Worm (Caenorhabditis elegans) whole organism, L4 larva: ENCODE measurements around the gene H20E11.1.

Experiments
- F10B5.3 ChIP-seq: sonication (generic microtip); optimal IDR thresholded peaks from 2 replicates; lab custom pipeline; 2016; ENCODE audit warnings: mild to moderate bottlenecking, missing genetic modification characterization, missing compliant biosample characterization
- F26F4.8 ChIP-seq: fragments of 200-800 bp; sonication (Bioruptor generic); conservative IDR thresholded peaks from 2 replicates; pipeline ENCODE4 v1.3.6; 2022; ENCODE audit warnings: missing genetic modification characterization, missing compliant biosample characterization
- Y5F2A.4 ChIP-seq: fragments of 200-800 bp; sonication (Bioruptor generic); optimal IDR thresholded peaks from 2 replicates; lab custom pipeline; 2018; ENCODE audit warnings: mild to moderate bottlenecking, missing genetic modification characterization, missing compliant biosample characterization
- aha-1 ChIP-seq: fragments of 150-350 bp; peaks from one replicate; lab custom pipeline; 2014; ENCODE audit warnings: missing biosample characterization, missing genetic modification characterization
- ceh-20 ChIP-seq: fragments of 200-800 bp; sonication (Bioruptor generic); IDR thresholded peaks from 2 replicates; pipeline ENCODE4 v1.3.6; 2022; ENCODE audit warnings: missing genetic modification reagents, missing genetic modification characterization, missing compliant biosample characterization
- ceh-28 ChIP-seq: fragments of 150-350 bp; optimal IDR thresholded peaks from 2 replicates; lab custom pipeline; 2014; ENCODE audit warnings: missing biosample characterization, missing genetic modification reagents, missing genetic modification characterization
- ceh-62 ChIP-seq: sonication (generic microtip); optimal IDR thresholded peaks from 2 replicates; lab custom pipeline; 2017; ENCODE audit warnings: missing biosample characterization, missing genetic modification characterization
- ceh-82 ChIP-seq: sonication (generic microtip); optimal IDR thresholded peaks from 2 replicates; lab custom pipeline; 2017; ENCODE audit warnings: missing biosample characterization, missing genetic modification characterization
- ces-1 ChIP-seq: fragments of 150-350 bp; sonication (generic microtip); optimal IDR thresholded peaks from 4 replicates; lab custom pipeline; 2014; ENCODE audit warnings: missing biosample characterization, missing genetic modification reagents, missing genetic modification characterization
- daf-16 ChIP-seq, 3 experiments: sonication (generic microtip); optimal IDR thresholded peaks; 2 replicates each; lab custom pipeline; 2016 to 2017; ENCODE audit warnings: missing genetic modification characterization in 3 of 3, missing genetic modification reagents in 3 of 3, mild to moderate bottlenecking in 2 of 3, missing compliant biosample characterization in 2 of 3, missing biosample characterization in 1 of 3, moderate library complexity in 1 of 3
- dmd-6 ChIP-seq: fragments of 200-800 bp; sonication (Bioruptor generic); IDR thresholded peaks from 2 replicates; pipeline ENCODE4 v1.3.6; 2022; ENCODE audit warnings: missing genetic modification reagents, missing genetic modification characterization, missing compliant biosample characterization
- dmd-9 ChIP-seq: fragments of 200-800 bp; sonication (Bioruptor generic); IDR thresholded peaks from 2 replicates; pipeline ENCODE4 v1.3.6; 2022; ENCODE audit warnings: missing genetic modification reagents, missing genetic modification characterization, missing compliant biosample characterization
- duxl-1 ChIP-seq: sonication (generic microtip); optimal IDR thresholded peaks from 2 replicates; lab custom pipeline; 2016; ENCODE audit warnings: mild to moderate bottlenecking, missing genetic modification characterization, moderate library complexity, missing compliant biosample characterization; ENCODE audit not compliant: poor library complexity
- dve-1 ChIP-seq: sonication (generic microtip); optimal IDR thresholded peaks from 2 replicates; lab custom pipeline; 2017; ENCODE audit warnings: antibody characterized with exemption, mild to moderate bottlenecking, missing genetic modification characterization, missing compliant biosample characterization; ENCODE audit not compliant: insufficient read depth
- egl-43 ChIP-seq: fragments of 200-800 bp; sonication (Bioruptor generic); IDR thresholded peaks from 2 replicates; pipeline ENCODE4 v1.3.6; 2022; ENCODE audit warnings: missing genetic modification reagents, missing genetic modification characterization, missing compliant biosample characterization
- fkh-10 ChIP-seq: fragments of 150-350 bp; optimal IDR thresholded peaks from 2 replicates; lab custom pipeline; 2014; ENCODE audit warnings: missing biosample characterization, missing genetic modification reagents, missing genetic modification characterization
- hlh-11 ChIP-seq: fragments of 200-800 bp; sonication (Bioruptor generic); optimal IDR thresholded peaks from 2 replicates; lab custom pipeline; 2018; ENCODE audit warnings: mild to moderate bottlenecking, missing genetic modification characterization, missing compliant biosample characterization
- hmg-1.1 ChIP-seq: fragments of 200-800 bp; sonication (Bioruptor generic); IDR thresholded peaks from 2 replicates; pipeline ENCODE4 v1.3.6; 2022; ENCODE audit warnings: missing genetic modification reagents, missing genetic modification characterization, missing compliant biosample characterization
- lin-15B ChIP-seq: fragments of 150-350 bp; sonication (generic microtip); optimal IDR thresholded peaks from 3 replicates; lab custom pipeline; 2014; ENCODE audit warnings: missing biosample characterization, missing genetic modification characterization
- lin-29 ChIP-seq: fragments of 200-800 bp; sonication (Bioruptor generic); IDR thresholded peaks from 2 replicates; pipeline ENCODE4 v1.3.6; 2022; ENCODE audit warnings: missing genetic modification reagents, missing genetic modification characterization, missing compliant biosample characterization
- lin-38 ChIP-seq: fragments of 200-800 bp; sonication (Bioruptor generic); IDR thresholded peaks from 2 replicates; pipeline ENCODE4 v1.3.6; 2022; ENCODE audit warnings: missing genetic modification reagents, missing genetic modification characterization, missing compliant biosample characterization
- lsy-2 ChIP-seq, 2 experiments: fragments of 150-350 bp in 1 of 2; sonication (generic microtip) in 1 of 2; optimal IDR thresholded peaks; 2 replicates each; lab custom pipeline; 2014 to 2017; ENCODE audit warnings: missing biosample characterization in 2 of 2, missing genetic modification characterization in 2 of 2
- mdt-29 ChIP-seq: fragments of 200-800 bp; sonication (Bioruptor generic); IDR thresholded peaks from 2 replicates; pipeline ENCODE4 v1.3.6; 2022; ENCODE audit warnings: missing genetic modification reagents, missing genetic modification characterization, missing compliant biosample characterization
- mep-1 ChIP-seq: fragments of 150-350 bp; sonication (generic microtip); optimal IDR thresholded peaks from 3 replicates; lab custom pipeline; 2014; ENCODE audit warnings: missing biosample characterization, missing genetic modification characterization
- mes-2 ChIP-seq: sonication (generic microtip); optimal IDR thresholded peaks from 2 replicates; lab custom pipeline; 2016; ENCODE audit warnings: missing genotype, mild to moderate bottlenecking, missing genetic modification characterization, missing compliant biosample characterization; ENCODE audit not compliant: poor library complexity, severe bottlenecking
- mxl-3 ChIP-seq: fragments of 200-800 bp; sonication (Bioruptor generic); optimal IDR thresholded peaks from 2 replicates; lab custom pipeline; 2018; ENCODE audit warnings: mild to moderate bottlenecking, missing genetic modification characterization, missing compliant biosample characterization
- nhr-10 ChIP-seq: fragments of 150-350 bp; optimal IDR thresholded peaks from 2 replicates; lab custom pipeline; 2014; ENCODE audit warnings: missing biosample characterization, missing genetic modification characterization
- nhr-11 ChIP-seq: fragments of 150-350 bp; optimal IDR thresholded peaks from 2 replicates; lab custom pipeline; 2014; ENCODE audit warnings: missing biosample characterization, missing genetic modification characterization
- nhr-28 ChIP-seq: fragments of 150-350 bp; optimal IDR thresholded peaks from 2 replicates; lab custom pipeline; 2014; ENCODE audit warnings: missing biosample characterization, missing genetic modification characterization
- nhr-41 ChIP-seq: fragments of 200-800 bp; sonication (Bioruptor generic); IDR thresholded peaks from 2 replicates; pipeline ENCODE4 v1.3.6; 2022; ENCODE audit warnings: missing genetic modification reagents, missing genetic modification characterization, missing compliant biosample characterization
- nhr-6 ChIP-seq: fragments of 150-350 bp; optimal IDR thresholded peaks from 2 replicates; lab custom pipeline; 2014; ENCODE audit warnings: missing biosample characterization, missing genetic modification characterization
- nhr-76 ChIP-seq: fragments of 150-350 bp; optimal IDR thresholded peaks from 2 replicates; lab custom pipeline; 2014; ENCODE audit warnings: missing biosample characterization, missing genetic modification characterization
- php-3 ChIP-seq: fragments of 200-800 bp; sonication (Bioruptor generic); IDR thresholded peaks from 2 replicates; pipeline ENCODE4 v1.3.6; 2022; ENCODE audit warnings: missing genetic modification reagents, missing genetic modification characterization, missing compliant biosample characterization
- pqm-1 ChIP-seq: sonication (generic microtip); optimal IDR thresholded peaks from 2 replicates; lab custom pipeline; 2017; ENCODE audit warnings: missing biosample characterization, missing genetic modification characterization
- sdz-12 ChIP-seq: fragments of 200-800 bp; sonication (Bioruptor generic); optimal IDR thresholded peaks from 2 replicates; lab custom pipeline; 2018; ENCODE audit warnings: mild to moderate bottlenecking, missing genetic modification characterization, missing compliant biosample characterization
- snpc-1.2 ChIP-seq: fragments of 200-800 bp; sonication (Bioruptor generic); IDR thresholded peaks from 2 replicates; pipeline ENCODE4 v1.3.6; 2022; ENCODE audit warnings: missing genetic modification reagents, missing genetic modification characterization, missing compliant biosample characterization
- unc-39 ChIP-seq: sonication (generic microtip); optimal IDR thresholded peaks from 2 replicates; lab custom pipeline; 2017; ENCODE audit warnings: missing biosample characterization, missing genetic modification characterization
- unc-62 ChIP-seq, 3 experiments: fragments of 150-350 bp in 1 of 3; sonication (generic microtip); optimal IDR thresholded peaks in 2 of 3; peaks in 1 of 3; 1 replicate in 1 of 3; 2 replicates in 2 of 3; lab custom pipeline; 2014 to 2017; ENCODE audit warnings: missing biosample characterization in 3 of 3, missing genetic modification characterization in 3 of 3, missing genetic modification reagents in 3 of 3, missing genotype in 1 of 3
- ztf-7 ChIP-seq: fragments of 150-350 bp; optimal IDR thresholded peaks from 2 replicates; lab custom pipeline; 2014; ENCODE audit warnings: missing biosample characterization, missing genetic modification characterization

H20E11.1 gene

ce11 chrIV:6829902-6830301 lies at the start of gene H20E11.1:
H20E11.1 (plus strand) TSS chrIV:6830145.
- TF ChIP-seq ceh-28 (no peak), ces-1 (no peak), lsy-2 (tag; optimal IDR thresholded peaks at IDR 0.05; lab: Kevin White, UChicago) (no peak), nhr-28 (peak; percentile 36), Y5F2A.4 (GFP tag; lab: Kevin White, UChicago) (no peak), pqm-1 (tag; lab: Kevin White, UChicago) (peak; percentile 67), daf-16 (GFP tag; optimal IDR thresholded peaks at IDR 0.05; lab: Kevin White, UChicago) (no peak), daf-16 (tag; optimal IDR thresholded peaks at IDR 0.05; lab: Kevin White, UChicago) (peak; percentile 30), dmd-9 (GFP tag; lab: Robert Waterston, UW) (no peak), fkh-10 (no peak), hlh-11 (tag; lab: Kevin White, UChicago) (no peak), mdt-29 (GFP tag; lab: Robert Waterston, UW) (no peak), egl-43 (no peak), ceh-62 (tag; lab: Kevin White, UChicago) (no peak), php-3 (GFP tag; lab: Robert Waterston, UW) (peak; percentile 81; the same call in 1 of the 2 replicates), nhr-10 (tag; lab: Kevin White, UChicago) (no peak), F26F4.8 (GFP tag; lab: Robert Waterston, UW) (no peak), duxl-1 (tag; lab: Kevin White, UChicago) (no peak), snpc-1.2 (GFP tag; lab: Robert Waterston, UW) (no peak), nhr-76 (tag; lab: Kevin White, UChicago) (no peak), dve-1 (tag; lab: Kevin White, UChicago) (peak; percentile 23), nhr-41 (GFP tag; lab: Robert Waterston, UW) (no peak), unc-39 (tag; lab: Kevin White, UChicago) (no peak), unc-62 (GFP tag; optimal IDR thresholded peaks at IDR 0.05 in 1 of 2; lab: Kevin White, UChicago) (peak in 1 of 2 experiments; percentile 70), unc-62 (tag; optimal IDR thresholded peaks at IDR 0.05; lab: Kevin White, UChicago) (no peak), hmg-1.1 (GFP tag; lab: Robert Waterston, UW) (no peak), lin-15B (tag; lab: Kevin White, UChicago) (no peak), lin-29 (GFP tag; lab: Robert Waterston, UW) (no peak), lin-38 (GFP tag; lab: Robert Waterston, UW) (no peak), dmd-6 (GFP tag; lab: Robert Waterston, UW) (0 out of 2 replicates have a peak, but pooled peaks have one; percentile 18)

ce11 chrIV:6785151-6785550 lies 44.8 kb upstream of the H20E11.1 start, which contains the start of gene dyci-1:
dyci-1 (minus strand) TSS chrIV:6785272.
- no peak for TF ChIP-seq ceh-82 (tag; lab: Kevin White, UChicago)
- no peak for TF ChIP-seq mxl-3 (GFP tag; lab: Kevin White, UChicago)
- TF ChIP-seq mes-2 (tag; lab: Kevin White, UChicago): peak; percentile 38
- TF ChIP-seq lin-38 (GFP tag; lab: Robert Waterston, UW): peak; percentile 27; the same call in 1 of the 2 replicates
- peak; percentile 36; the same call in 1 of the 2 replicates for TF ChIP-seq hmg-1.1 (GFP tag; lab: Robert Waterston, UW)
- TF ChIP-seq nhr-6: peak; percentile 51
- TF ChIP-seq lin-15B (tag; lab: Kevin White, UChicago): no peak
- no peak for TF ChIP-seq F10B5.3
- TF ChIP-seq aha-1 (tag; lab: Kevin White, UChicago): peak; percentile 16
- TF ChIP-seq dve-1 (tag; lab: Kevin White, UChicago): peak; percentile 61
- TF ChIP-seq nhr-11 (tag; lab: Kevin White, UChicago): peak; percentile 4
- TF ChIP-seq nhr-28: peak; percentile 50
- no peak for TF ChIP-seq ztf-7 (tag; lab: Kevin White, UChicago)
- no peak for TF ChIP-seq sdz-12 (GFP tag; lab: Kevin White, UChicago)
- peak; percentile 59 for TF ChIP-seq hlh-11 (tag; lab: Kevin White, UChicago)
- no peak for TF ChIP-seq ceh-20 (GFP tag; lab: Robert Waterston, UW)
- peak; percentile 39 for TF ChIP-seq mep-1
- TF ChIP-seq F26F4.8 (GFP tag; lab: Robert Waterston, UW): no peak
- TF ChIP-seq, all 104 proteins: peak for 10
